Fruit fly (Drosophila melanogaster) whole organism, wandering third instar larva: Measurements from ENCODE around the gene CG13674.

Experiments used
- Abd-B ChIP-seq: fragments of >200 bp; optimal IDR thresholded peaks from 2 replicates; lab custom pipeline; 2017; ENCODE audit warnings: missing biosample characterization, missing genetic modification characterization
- br ChIP-seq: fragments of 200-800 bp; sonication (Bioruptor generic); optimal IDR thresholded peaks from 2 replicates; lab custom pipeline; 2016; ENCODE audit warnings: missing biosample characterization, missing genetic modification characterization
- dl ChIP-seq, 2 experiments: fragments of 175-275, 200-275 bp in 1 of 2; fragments of 200-275 bp in 1 of 2; sonication (Bioruptor generic); optimal IDR thresholded peaks; lab custom pipeline; 2018; ENCODE audit warnings: mild to moderate bottlenecking in 2 of 2, missing biosample characterization in 2 of 2, missing genetic modification characterization in 2 of 2, moderate library complexity in 2 of 2; ENCODE audit not compliant: partially characterized antibody in 2 of 2, insufficient read depth in 1 of 2
- dsf ChIP-seq: sonication (Bioruptor generic); optimal IDR thresholded peaks from 2 replicates; lab custom pipeline; 2016; ENCODE audit warnings: missing biosample characterization, missing genetic modification characterization, borderline replicate concordance
- h ChIP-seq: fragments of 200-800 bp; sonication (Bioruptor generic); optimal IDR thresholded peaks from 3 replicates; lab custom pipeline; 2016; ENCODE audit warnings: missing biosample characterization, mild to moderate bottlenecking, missing genetic modification characterization
- usp ChIP-seq: fragments of >200 bp; optimal IDR thresholded peaks from 2 replicates; lab custom pipeline; 2017; ENCODE audit warnings: missing biosample characterization, missing genetic modification characterization

- TF ChIP-seq dsf (GFP tag; lab: Kevin White, UChicago) (no peak), usp (GFP tag; lab: Kevin White, UChicago) (no peak), h (GFP tag; lab: Kevin White, UChicago) (no peak), Abd-B (GFP tag; lab: Kevin White, UChicago) (no peak), dl (GFP tag; optimal IDR thresholded peaks at IDR 0.05; lab: Kevin White, UChicago; ENCODE audit: insufficient read depth in 1 of 2, partially characterized antibody in 2 of 2) (no peak), br (GFP tag; lab: Kevin White, UChicago) (no peak)
These were observed 10.1 kb upstream of the CG13674 start, which contains the start of gene eIF4E3 for dm6 chr3L:8228924-8229323.
